Fruit fly (Drosophila melanogaster) whole organism, embryonic: ENCODE measurements around the gene CG13250.

Experiments
- Ada2b ChIP-seq: fragments of 200-800 bp; sonication (Bioruptor generic); IDR thresholded peaks from 2 replicates; pipeline ENCODE4 v1.3.6; 2022; ENCODE audit warnings: missing biosample characterization, missing genetic modification characterization
- Asciz ChIP-seq: fragments of 200-800 bp; sonication (Bioruptor generic); optimal IDR thresholded peaks from 2 replicates; lab custom pipeline; 2017; ENCODE audit warnings: missing biosample characterization, mild to moderate bottlenecking, missing genetic modification characterization, missing genetic modification reagents
- CG12071 ChIP-seq: fragments of 200-800 bp; sonication (Bioruptor generic); optimal IDR thresholded peaks from 3 replicates; lab custom pipeline; 2018; ENCODE audit warnings: missing biosample characterization, mild to moderate bottlenecking, missing genetic modification characterization
- CG12155 ChIP-seq: fragments of 200-800 bp; sonication (Bioruptor generic); optimal IDR thresholded peaks from 3 replicates; lab custom pipeline; 2016; ENCODE audit warnings: missing biosample characterization, missing genetic modification characterization
- CG1233 ChIP-seq: fragments of 200-800 bp; sonication (Bioruptor generic); optimal IDR thresholded peaks from 4 replicates; lab custom pipeline; 2018; ENCODE audit warnings: missing biosample characterization, mild to moderate bottlenecking, missing genetic modification characterization
- CG12942 ChIP-seq: fragments of 200-800 bp; sonication (Bioruptor generic); optimal IDR thresholded peaks from 3 replicates; lab custom pipeline; 2016; ENCODE audit warnings: missing biosample characterization, missing genetic modification characterization
- CG1603 ChIP-seq: fragments of 200-800 bp; sonication (Bioruptor generic); optimal IDR thresholded peaks from 2 replicates; lab custom pipeline; 2019; ENCODE audit warnings: missing biosample characterization, mild to moderate bottlenecking, missing genetic modification characterization, moderate library complexity
- CG1647 ChIP-seq: fragments of 200-800 bp; sonication (Bioruptor generic); optimal IDR thresholded peaks from 3 replicates; lab custom pipeline; 2016; ENCODE audit warnings: missing biosample characterization, missing genetic modification characterization
- CG16779 ChIP-seq: fragments of 200-800 bp; sonication (Bioruptor generic); IDR thresholded peaks from 2 replicates; pipeline ENCODE4 v1.3.6; 2022; ENCODE audit warnings: missing biosample characterization, missing genetic modification characterization
- CG2116 ChIP-seq: fragments of 200-800 bp; sonication (Bioruptor generic); optimal IDR thresholded peaks from 3 replicates; lab custom pipeline; 2018; ENCODE audit warnings: missing biosample characterization, mild to moderate bottlenecking, missing genetic modification characterization
- CG2129 ChIP-seq: fragments of 200-800 bp; sonication (Bioruptor generic); IDR thresholded peaks from 2 replicates; pipeline ENCODE4 v1.3.6; 2022; ENCODE audit warnings: missing biosample characterization, missing genetic modification characterization; ENCODE audit not compliant: partially characterized antibody
- CG34224 ChIP-seq: fragments of 200-800 bp; sonication (Bioruptor generic); IDR thresholded peaks from 3 replicates; pipeline ENCODE4 v1.3.6; 2022; ENCODE audit warnings: missing biosample characterization, missing genetic modification characterization; ENCODE audit not compliant: partially characterized antibody
- CG34422 ChIP-seq: fragments of 200-800 bp; sonication (Bioruptor generic); IDR thresholded peaks from 3 replicates; pipeline ENCODE4 v1.3.6; 2022; ENCODE audit warnings: missing biosample characterization, missing genetic modification characterization
- CG6683 ChIP-seq: fragments of 200-800 bp; sonication (Bioruptor generic); optimal IDR thresholded peaks from 2 replicates; lab custom pipeline; 2017; ENCODE audit warnings: missing biosample characterization, mild to moderate bottlenecking, missing genetic modification characterization, missing genetic modification reagents
- CG6689 ChIP-seq: fragments of 200-800 bp; sonication (Bioruptor generic); IDR thresholded peaks from 2 replicates; pipeline ENCODE4 v1.3.6; 2022; ENCODE audit warnings: missing biosample characterization, missing genetic modification characterization
- CG6791 ChIP-seq: fragments of 200-800 bp; sonication (Bioruptor generic); IDR thresholded peaks from 3 replicates; pipeline ENCODE4 v1.3.6; 2022; ENCODE audit warnings: missing biosample characterization, missing genetic modification characterization; ENCODE audit not compliant: partially characterized antibody
- CG9437 ChIP-seq: fragments of 200-800 bp; sonication (Bioruptor generic); optimal IDR thresholded peaks from 2 replicates; lab custom pipeline; 2018; ENCODE audit warnings: missing biosample characterization, mild to moderate bottlenecking, missing genetic modification characterization
- Camta ChIP-seq: fragments of 200-800 bp; sonication (Bioruptor generic); optimal IDR thresholded peaks from 2 replicates; lab custom pipeline; 2016; ENCODE audit warnings: missing biosample characterization, missing genetic modification characterization
- CoRest ChIP-seq: fragments of 200-800 bp; sonication (Bioruptor generic); optimal IDR thresholded peaks from 3 replicates; lab custom pipeline; 2018; ENCODE audit warnings: missing biosample characterization, mild to moderate bottlenecking, missing genetic modification characterization, moderate library complexity
- Deaf1 ChIP-seq: fragments of 200-800 bp; optimal IDR thresholded peaks from 3 replicates; lab custom pipeline; 2019; ENCODE audit warnings: missing biosample characterization, mild to moderate bottlenecking, missing genetic modification characterization, moderate library complexity
- Ets97D ChIP-seq: fragments of 200-800 bp; sonication (Bioruptor generic); optimal IDR thresholded peaks from 3 replicates; lab custom pipeline; 2016; ENCODE audit warnings: missing biosample characterization, missing genetic modification characterization
- Fer3 ChIP-seq: fragments of 200-800 bp; sonication (Bioruptor generic); optimal IDR thresholded peaks from 2 replicates; lab custom pipeline; 2018; ENCODE audit warnings: missing biosample characterization, mild to moderate bottlenecking, missing genetic modification characterization, moderate library complexity
- HLH4C ChIP-seq: fragments of 200-800 bp; sonication (Bioruptor generic); IDR thresholded peaks from 3 replicates; pipeline ENCODE4 v1.3.6; 2022; ENCODE audit warnings: missing biosample characterization, missing genetic modification characterization; ENCODE audit not compliant: partially characterized antibody
- Neu2 ChIP-seq: fragments of 200-800 bp; sonication (Bioruptor generic); optimal IDR thresholded peaks from 3 replicates; lab custom pipeline; 2016; ENCODE audit warnings: missing biosample characterization, missing genetic modification characterization, borderline replicate concordance
- Optix ChIP-seq: fragments of 200-800 bp; sonication (Bioruptor generic); IDR thresholded peaks from 3 replicates; pipeline ENCODE4 v1.3.6; 2022; ENCODE audit warnings: missing biosample characterization, missing genetic modification characterization
- Sox102F ChIP-seq: fragments of 200-800 bp; sonication (Bioruptor generic); optimal IDR thresholded peaks from 2 replicates; lab custom pipeline; 2018; ENCODE audit warnings: missing biosample characterization, mild to moderate bottlenecking, missing genetic modification characterization, moderate library complexity
- Usf ChIP-seq: fragments of 200-800 bp; sonication (Bioruptor generic); optimal IDR thresholded peaks from 2 replicates; lab custom pipeline; 2017; ENCODE audit warnings: missing genotype, missing biosample characterization, missing genetic modification characterization
- ara ChIP-seq: fragments of 200-800 bp; sonication (Bioruptor generic); IDR thresholded peaks from 2 replicates; pipeline ENCODE4 v1.3.6; 2022; ENCODE audit warnings: missing biosample characterization, missing genetic modification characterization
- bigmax ChIP-seq: fragments of 200-800 bp; sonication (Bioruptor generic); optimal IDR thresholded peaks from 2 replicates; lab custom pipeline; 2018; ENCODE audit warnings: missing biosample characterization, mild to moderate bottlenecking, missing genetic modification characterization
- cas ChIP-seq: fragments of 200-800 bp; sonication (Bioruptor generic); IDR thresholded peaks from 2 replicates; pipeline ENCODE4 v1.3.6; 2022; ENCODE audit warnings: missing biosample characterization, missing genetic modification characterization
- cg ChIP-seq: fragments of 200-800 bp; sonication (Bioruptor generic); optimal IDR thresholded peaks from 3 replicates; lab custom pipeline; 2019; ENCODE audit warnings: missing biosample characterization, mild to moderate bottlenecking, missing genetic modification characterization, moderate library complexity
- crc ChIP-seq: fragments of 200-800 bp; sonication (Bioruptor generic); optimal IDR thresholded peaks from 2 replicates; lab custom pipeline; 2016; ENCODE audit warnings: missing biosample characterization, missing genetic modification characterization
- dm ChIP-seq: fragments of 200-800 bp; sonication (Bioruptor generic); optimal IDR thresholded peaks from 3 replicates; lab custom pipeline; 2016; ENCODE audit warnings: missing biosample characterization, missing genetic modification characterization
- ems ChIP-seq: fragments of 200-800 bp; sonication (Bioruptor generic); optimal IDR thresholded peaks from 3 replicates; lab custom pipeline; 2016; ENCODE audit warnings: missing biosample characterization, missing genetic modification characterization
- exex ChIP-seq: fragments of 200-800 bp; sonication (Bioruptor generic); optimal IDR thresholded peaks from 4 replicates; lab custom pipeline; 2018; ENCODE audit warnings: missing biosample characterization, mild to moderate bottlenecking, missing genetic modification characterization, moderate library complexity
- grn ChIP-seq: fragments of 200-800 bp; sonication (Bioruptor generic); optimal IDR thresholded peaks from 3 replicates; lab custom pipeline; 2017; ENCODE audit warnings: missing biosample characterization, missing genetic modification characterization
- hkb ChIP-seq, 2 experiments: fragments of 200-800 bp in 1 of 2; fragments of >200 bp in 1 of 2; sonication (Bioruptor generic) in 1 of 2; IDR thresholded peaks in 1 of 2; optimal IDR thresholded peaks in 1 of 2; 2 replicates each; pipeline versions ENCODE4 v1.3.6 to Lab custom; 2017 to 2022; ENCODE audit warnings: missing biosample characterization in 1 of 2, missing genetic modification characterization in 1 of 2
- hth ChIP-seq: fragments of >200 bp; optimal IDR thresholded peaks from 2 replicates; lab custom pipeline; 2017; ENCODE audit warnings: inconsistent platforms
- kay ChIP-seq: fragments of 200-800 bp; sonication (Bioruptor generic); optimal IDR thresholded peaks from 2 replicates; lab custom pipeline; 2016; ENCODE audit warnings: missing biosample characterization, missing genetic modification characterization
- lilli ChIP-seq: fragments of 200-800 bp; sonication (Bioruptor generic); optimal IDR thresholded peaks from 3 replicates; lab custom pipeline; 2016; ENCODE audit warnings: missing biosample characterization, missing genetic modification characterization
- nmo ChIP-seq: fragments of 200-800 bp; sonication (Bioruptor generic); optimal IDR thresholded peaks from 2 replicates; lab custom pipeline; 2018; ENCODE audit warnings: missing biosample characterization, mild to moderate bottlenecking, missing genetic modification characterization, moderate library complexity
- nom ChIP-seq: fragments of 200-800 bp; sonication (Bioruptor generic); optimal IDR thresholded peaks from 2 replicates; lab custom pipeline; 2017; ENCODE audit warnings: missing biosample characterization, missing genetic modification characterization, mild to moderate bottlenecking, moderate library complexity, missing genetic modification reagents
- onecut ChIP-seq: fragments of 200-800 bp; sonication (Bioruptor generic); IDR thresholded peaks from 2 replicates; pipeline ENCODE4 v1.3.6; 2022; ENCODE audit warnings: missing biosample characterization, missing genetic modification characterization
- stc ChIP-seq: fragments of 200-800 bp; sonication (Bioruptor generic); IDR thresholded peaks from 2 replicates; pipeline ENCODE4 v1.3.6; 2022; ENCODE audit warnings: missing biosample characterization, missing genetic modification characterization
- tgo ChIP-seq: fragments of 200-800 bp; sonication (Bioruptor generic); IDR thresholded peaks from 3 replicates; pipeline ENCODE4 v1.3.6; 2022; ENCODE audit warnings: missing biosample characterization, missing genetic modification characterization
- unc-4 ChIP-seq: fragments of 200-800 bp; sonication (Bioruptor generic); IDR thresholded peaks from 2 replicates; pipeline ENCODE4 v1.3.6; 2022; ENCODE audit warnings: missing biosample characterization, missing genetic modification characterization; ENCODE audit not compliant: partially characterized antibody
- vvl ChIP-seq: fragments of 200-800 bp; sonication (Bioruptor generic); IDR thresholded peaks from 2 replicates; pipeline ENCODE4 v1.3.6; 2022; ENCODE audit warnings: missing biosample characterization, missing genetic modification characterization
- wek ChIP-seq: fragments of 200-800 bp; sonication (Bioruptor generic); optimal IDR thresholded peaks from 3 replicates; lab custom pipeline; 2018; ENCODE audit warnings: missing biosample characterization, mild to moderate bottlenecking, missing genetic modification characterization, moderate library complexity

Gene CG13250

DNA sequence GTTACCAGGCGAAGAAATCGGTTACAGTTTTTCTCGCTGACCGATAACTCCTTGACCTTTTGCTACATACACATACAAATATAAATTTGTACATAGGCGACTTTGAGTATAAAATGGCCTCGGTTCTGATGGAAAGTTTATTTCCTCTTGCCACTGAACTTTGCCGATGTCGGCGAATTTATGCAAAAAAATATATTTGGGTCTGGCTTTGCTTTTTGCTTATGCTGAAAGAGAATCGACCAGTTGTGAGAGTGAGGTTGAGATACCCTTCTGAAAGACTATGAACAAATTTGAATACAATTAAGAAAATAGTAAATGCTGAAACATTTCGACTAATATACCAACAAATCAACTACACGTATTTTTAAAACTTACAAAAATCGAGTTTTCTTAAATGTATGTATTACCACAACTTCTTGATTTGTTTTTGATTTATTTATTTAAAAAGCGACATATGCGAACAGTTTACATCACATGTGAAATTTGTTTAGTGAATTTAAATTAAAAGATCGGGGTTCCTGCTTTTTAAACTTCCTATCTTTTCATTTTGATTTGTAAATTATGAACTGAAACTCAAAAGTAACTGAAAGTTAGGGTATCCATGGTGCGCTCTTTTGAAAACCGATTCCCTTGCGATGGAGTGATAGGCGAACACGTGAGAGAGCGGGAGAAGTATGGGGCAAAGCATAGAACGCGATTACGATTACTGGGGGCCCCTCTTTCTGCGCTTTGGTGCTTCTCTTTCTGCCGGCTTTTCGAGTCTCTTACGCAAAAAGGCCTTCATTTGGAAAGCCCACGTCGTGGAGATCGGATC, 24.2 kb upstream of the CG13250 start (continued):
- TF ChIP-seq Asciz (GFP tag; lab: Kevin White, UChicago), result peak; percentile 85
- peak; percentile 72 for TF ChIP-seq Sox102F (GFP tag; lab: Kevin White, UChicago)
- no peak for TF ChIP-seq Optix (GFP tag; lab: Robert Waterston, UW)
- no peak for TF ChIP-seq hth
- TF ChIP-seq CG6689 (GFP tag; lab: Robert Waterston, UW), result no peak
- peak; percentile 39; the same call in 1 of the 2 replicates for TF ChIP-seq Ada2b (GFP tag; lab: Robert Waterston, UW)
- peak; percentile 55 for TF ChIP-seq Usf (GFP tag; lab: Kevin White, UChicago)
- no peak for TF ChIP-seq Neu2
- peak; percentile 63 for TF ChIP-seq ems (GFP tag; lab: Kevin White, UChicago)
- TF ChIP-seq bigmax (GFP tag; lab: Kevin White, UChicago), result no peak
- peak; percentile 34; the same call in 1 of the 2 replicates for TF ChIP-seq onecut
- TF ChIP-seq CG34422 (GFP tag; lab: Robert Waterston, UW), result no peak
- 0 out of 3 replicates have a peak, but pooled peaks have one; percentile 23 for TF ChIP-seq CG34224
- TF ChIP-seq ara (GFP tag; lab: Robert Waterston, UW), result 0 out of 2 replicates have a peak, but pooled peaks have one; percentile 11
- peak; percentile 88 for TF ChIP-seq grn (GFP tag; lab: Kevin White, UChicago)
- TF ChIP-seq HLH4C (GFP tag; lab: Robert Waterston, UW), result no peak
- TF ChIP-seq nmo (GFP tag; lab: Kevin White, UChicago), result peak; percentile 89
- TF ChIP-seq wek, result no peak
- TF ChIP-seq unc-4, result no peak
- TF ChIP-seq kay (GFP tag; lab: Kevin White, UChicago), result no peak
- peak; percentile 91 for TF ChIP-seq CoRest
- TF ChIP-seq Ets97D (GFP tag; lab: Kevin White, UChicago), result no peak
- peak; percentile 63 for TF ChIP-seq Camta (GFP tag; lab: Kevin White, UChicago)
- no peak for TF ChIP-seq hkb (optimal IDR thresholded peaks at IDR 0.05; lab: Kevin White, UChicago)
- peak; percentile 44; the same call in 1 of the 2 replicates for TF ChIP-seq hkb (GFP tag; IDR thresholded peaks at IDR 0.05; lab: Robert Waterston, UW)
- TF ChIP-seq CG1647, result peak; percentile 43
- no peak for TF ChIP-seq CG12942 (GFP tag; lab: Kevin White, UChicago)
- TF ChIP-seq dm, result peak; percentile 14
- no peak for TF ChIP-seq cas (GFP tag; lab: Robert Waterston, UW)
- TF ChIP-seq CG1233 (GFP tag; lab: Kevin White, UChicago), result peak; percentile 79
- peak; percentile 62 for TF ChIP-seq CG12155 (GFP tag; lab: Kevin White, UChicago)
- no peak for TF ChIP-seq CG1603 (tag; lab: Kevin White, UChicago)
- no peak for TF ChIP-seq cg
- no peak for TF ChIP-seq stc
- peak; percentile 54; the same call in 1 of the 3 replicates for TF ChIP-seq tgo (GFP tag; lab: Robert Waterston, UW)
- no peak for TF ChIP-seq CG2129 (GFP tag; lab: Robert Waterston, UW)
- TF ChIP-seq exex (tag; lab: Kevin White, UChicago), result peak; percentile 51
- TF ChIP-seq CG9437, result peak; percentile 88
- peak; percentile 47 for TF ChIP-seq crc
- TF ChIP-seq CG2116 (GFP tag; lab: Kevin White, UChicago), result peak; percentile 33
- peak; percentile 69 for TF ChIP-seq CG6683 (GFP tag; lab: Kevin White, UChicago)
- no peak for TF ChIP-seq CG16779
- peak; percentile 60 for TF ChIP-seq Deaf1 (tag; lab: Kevin White, UChicago)
- TF ChIP-seq Fer3, result peak; percentile 71
- TF ChIP-seq vvl (GFP tag; lab: Robert Waterston, UW), result no peak; the same call in 1 of the 2 replicates
- no peak for TF ChIP-seq CG12071 (GFP tag; lab: Kevin White, UChicago)
- peak; percentile 39 for TF ChIP-seq nom (GFP tag; lab: Kevin White, UChicago)
- TF ChIP-seq lilli (GFP tag; lab: Kevin White, UChicago), result peak; percentile 87
- no peak for TF ChIP-seq CG6791 (GFP tag; lab: Robert Waterston, UW)
